Worm (Caenorhabditis elegans) whole organism, midembryonic: ENCODE data around the gene dyf-3.

Experiments
- T22C8.4 ChIP-seq: fragments of 200-800 bp; sonication (Bioruptor generic); IDR thresholded peaks from 2 replicates; pipeline ENCODE4 v1.3.6; 2022; ENCODE audit warnings: missing genetic modification characterization, missing compliant biosample characterization
- cog-1 ChIP-seq: sonication (generic microtip); optimal IDR thresholded peaks from 2 replicates; lab custom pipeline; 2016; ENCODE audit warnings: missing genetic modification characterization, missing compliant biosample characterization
- flt-1 ChIP-seq: fragments of 200-800 bp; sonication (Bioruptor generic); IDR thresholded peaks from 2 replicates; pipeline ENCODE4 v1.3.6; 2022; ENCODE audit warnings: missing genetic modification characterization, missing compliant biosample characterization
- klf-2 ChIP-seq: fragments of 200-800 bp; sonication (Bioruptor generic); conservative IDR thresholded peaks from 2 replicates; pipeline ENCODE4 v1.3.6; 2022; ENCODE audit warnings: missing genetic modification reagents, missing genetic modification characterization, missing compliant biosample characterization
- med-1 ChIP-seq: sonication (generic microtip); optimal IDR thresholded peaks from 2 replicates; lab custom pipeline; 2017; ENCODE audit warnings: missing genetic modification characterization, mild to moderate bottlenecking, missing compliant biosample characterization, antibody characterized with exemption, missing genetic modification reagents; ENCODE audit not compliant: insufficient read depth
- ref-1 ChIP-seq: fragments of 200-800 bp; sonication (Bioruptor generic); conservative IDR thresholded peaks from 2 replicates; pipeline ENCODE4 v1.3.6; 2022; ENCODE audit warnings: missing genetic modification reagents, missing genetic modification characterization, missing compliant biosample characterization
- tab-1 ChIP-seq: fragments of 200-800 bp; sonication (Bioruptor generic); IDR thresholded peaks from 2 replicates; pipeline ENCODE4 v1.3.6; 2022; ENCODE audit warnings: missing genetic modification characterization, missing compliant biosample characterization
- ztf-23 ChIP-seq: fragments of 200-800 bp; sonication (Bioruptor generic); IDR thresholded peaks from 2 replicates; pipeline ENCODE4 v1.3.6; 2022; ENCODE audit warnings: missing genetic modification reagents, missing genetic modification characterization, missing compliant biosample characterization

- TF ChIP-seq flt-1 (GFP tag; lab: Robert Waterston, UW) (no peak), ztf-23 (GFP tag; lab: Robert Waterston, UW) (no peak), T22C8.4 (GFP tag; lab: Robert Waterston, UW) (no peak), tab-1 (GFP tag; lab: Robert Waterston, UW) (no peak), cog-1 (tag; lab: Kevin White, UChicago) (no peak), klf-2 (GFP tag; lab: Robert Waterston, UW) (no peak), ref-1 (GFP tag; lab: Robert Waterston, UW) (no peak), med-1 (GFP tag; lab: Kevin White, UChicago) (no peak)
These were observed 43.5 kb upstream of the dyf-3 start for ce11 chrIV:3442513-3442912.
